Worm (Caenorhabditis elegans) whole organism, young adult: ENCODE data around the gene clec-66.

Experiments used
- Y67H2A.10 ChIP-seq: fragments of 200-800 bp; sonication (Bioruptor generic); conservative IDR thresholded peaks from 2 replicates; pipeline ENCODE4 v1.3.6; 2022; ENCODE audit warnings: missing genetic modification reagents, missing genetic modification characterization, missing compliant biosample characterization
- Y79H2A.3 ChIP-seq: fragments of 200-800 bp; sonication (Bioruptor generic); conservative IDR thresholded peaks from 2 replicates; pipeline ENCODE4 v1.3.6; 2022; ENCODE audit warnings: missing genetic modification reagents, missing genetic modification characterization, missing compliant biosample characterization
- ceh-91 ChIP-seq: fragments of 200-800 bp; sonication (Bioruptor generic); IDR thresholded peaks from 2 replicates; pipeline ENCODE4 v1.3.6; 2022; ENCODE audit warnings: missing genetic modification reagents, missing genetic modification characterization, missing compliant biosample characterization
- egl-44 ChIP-seq: fragments of 200-800 bp; sonication (Bioruptor generic); IDR thresholded peaks from 2 replicates; pipeline ENCODE4 v1.3.6; 2022; ENCODE audit warnings: missing genetic modification reagents, missing genetic modification characterization, missing compliant biosample characterization
- lin-40 ChIP-seq: sonication (generic microtip); optimal IDR thresholded peaks from 2 replicates; lab custom pipeline; 2016; ENCODE audit warnings: missing genetic modification characterization, mild to moderate bottlenecking, missing compliant biosample characterization, missing genotype, missing genetic modification reagents
- lin-54 ChIP-seq: fragments of 200-800 bp; sonication (Bioruptor generic); optimal IDR thresholded peaks from 2 replicates; lab custom pipeline; 2018; ENCODE audit warnings: mild to moderate bottlenecking, missing genetic modification characterization, missing compliant biosample characterization
- unc-130 ChIP-seq: sonication (generic microtip); optimal IDR thresholded peaks from 2 replicates; lab custom pipeline; 2016; ENCODE audit warnings: missing genetic modification reagents, missing genetic modification characterization, missing compliant biosample characterization
- ztf-18 ChIP-seq: sonication (generic microtip); optimal IDR thresholded peaks from 2 replicates; lab custom pipeline; 2016; ENCODE audit warnings: missing genotype, mild to moderate bottlenecking, missing genetic modification characterization, missing compliant biosample characterization

ce11 chrII:12892407-12892806, 11.8 kb upstream of the clec-66 start:
- TF ChIP-seq lin-54 (GFP tag; lab: Kevin White, UChicago) (no peak), lin-40 (tag; lab: Kevin White, UChicago) (no peak), Y67H2A.10 (no peak), ztf-18 (no peak), ceh-91 (GFP tag; lab: Robert Waterston, UW) (no peak), Y79H2A.3 (GFP tag; lab: Robert Waterston, UW) (no peak), unc-130 (no peak), egl-44 (GFP tag; lab: Robert Waterston, UW) (no peak)
